Worm (Caenorhabditis elegans): ENCODE data around the gene F02H6.7.

F02H6.7 gene

DNA sequence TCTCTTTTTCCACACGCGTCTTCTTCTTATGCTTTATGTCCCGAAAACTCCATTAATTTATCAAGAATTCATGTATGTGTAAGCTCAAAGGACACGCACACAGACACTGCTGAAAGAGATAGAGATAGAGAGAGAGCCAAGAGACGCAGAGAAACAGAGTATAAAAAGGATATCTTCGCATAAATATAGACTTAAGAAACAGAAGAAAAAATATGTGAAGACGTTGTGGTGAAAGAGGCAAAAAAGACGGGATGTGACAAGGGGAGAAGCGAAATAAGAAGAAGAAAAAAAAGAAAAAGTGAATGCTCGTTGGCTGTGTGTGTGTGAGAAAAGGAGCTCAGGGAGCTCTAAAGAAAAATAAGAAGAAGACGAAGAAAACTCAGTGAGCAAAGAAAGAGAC, 32.8 kb upstream of the F02H6.7 start:
- TF ChIP-seq nhr-85 (tag) (no peak), tbx-2 (tag; optimal IDR thresholded peaks at IDR 0.05) (peak; percentile 27), nhr-71 (tag; optimal IDR thresholded peaks at IDR 0.05) (peak; percentile 73), efl-1 (optimal IDR thresholded peaks at IDR 0.05) (peak; percentile 32 to 33), efl-1 (GFP tag; optimal IDR thresholded peaks at IDR 0.05 in 1 of 2) (no peak), xbp-1 (tag; optimal IDR thresholded peaks at IDR 0.05) (peak; percentile 11), nhr-76 (tag; optimal IDR thresholded peaks at IDR 0.05) (no peak), ztf-11 (tag; optimal IDR thresholded peaks at IDR 0.05) (no peak), mep-1 (tag; optimal IDR thresholded peaks at IDR 0.05) (peak; percentile 63), egl-13 (tag; optimal IDR thresholded peaks at IDR 0.05) (peak; percentile 71), unc-30 (tag; optimal IDR thresholded peaks at IDR 0.05) (no peak), fkh-8 (tag; optimal IDR thresholded peaks at IDR 0.05) (peak; percentile 73), lin-35 (GFP tag; optimal IDR thresholded peaks at IDR 0.05) (peak in 1 of 2 experiments; percentile 42), dpl-1 (GFP tag; optimal IDR thresholded peaks at IDR 0.05) (peak in 1 of 3 experiments; percentile 19), nhr-19 (GFP tag; conservative IDR thresholded peaks at IDR 0.05) (no peak), ama-1 (optimal IDR thresholded peaks at IDR 0.05) (no peak), nhr-11 (tag; optimal IDR thresholded peaks at IDR 0.05) (no peak), ceh-82 (tag; optimal IDR thresholded peaks at IDR 0.05) (peak in 1 of 3 experiments; percentile 42), swsn-7 (tag; optimal IDR thresholded peaks at IDR 0.05) (peak; percentile 47), snu-23 (GFP tag; optimal IDR thresholded peaks at IDR 0.05) (peak; percentile 44), dsc-1 (tag; optimal IDR thresholded peaks at IDR 0.05) (peak; percentile 40), zag-1 (tag; optimal IDR thresholded peaks at IDR 0.05) (peak; percentile 29), fos-1 (tag; optimal IDR thresholded peaks at IDR 0.05) (peak; percentile 0), nhr-237 (tag; optimal IDR thresholded peaks at IDR 0.05) (no peak), zip-4 (GFP tag; optimal IDR thresholded peaks at IDR 0.05) (no peak), pax-3 (tag; optimal IDR thresholded peaks at IDR 0.05) (peak; percentile 38), unc-86 (tag; optimal IDR thresholded peaks at IDR 0.05) (peak; percentile 70), unc-62 (GFP tag; optimal IDR thresholded peaks at IDR 0.05) (no peak), sptf-1 (tag; optimal IDR thresholded peaks at IDR 0.05) (no peak), Y116A8C.19 (tag; optimal IDR thresholded peaks at IDR 0.05; ENCODE audit: borderline replicate concordance) (no peak), nhr-47 (tag; optimal IDR thresholded peaks at IDR 0.05) (peak; percentile 62), elt-3 (tag; optimal IDR thresholded peaks at IDR 0.05) (no peak), mdl-1 (tag; optimal IDR thresholded peaks at IDR 0.05) (no peak), fkh-10 (GFP tag; optimal IDR thresholded peaks at IDR 0.05) (peak; percentile 77), lin-14 (GFP tag; optimal IDR thresholded peaks at IDR 0.05) (peak; percentile 94), lsy-2 (tag; optimal IDR thresholded peaks at IDR 0.05) (peak; percentile 27 to 60), blmp-1 (tag; optimal IDR thresholded peaks at IDR 0.05) (no peak), isw-1 (GFP tag; IDR thresholded peaks at IDR 0.05) (0 out of 2 replicates have a peak, but pooled peaks have one; percentile 12), unc-98 (GFP tag; IDR thresholded peaks at IDR 0.05) (no peak)

DNA sequence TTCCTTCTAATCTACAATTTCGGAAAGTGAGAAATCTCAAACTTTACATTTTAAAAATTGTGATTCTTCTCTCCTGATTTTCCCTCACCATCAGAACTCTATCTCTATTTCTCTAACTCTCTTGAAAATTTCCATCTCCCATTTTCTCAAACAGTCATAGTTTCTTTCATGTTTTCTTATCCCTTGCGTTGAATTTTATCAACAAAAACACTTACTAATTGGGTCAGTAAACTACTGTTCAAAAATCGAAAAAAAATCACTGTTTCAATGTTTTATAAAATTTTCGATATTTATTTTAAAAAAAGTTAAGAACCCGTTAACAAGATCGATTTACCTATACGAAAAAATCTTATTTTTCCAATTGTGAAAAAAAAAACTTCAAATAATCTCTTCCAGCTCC, 31.2 kb upstream of the F02H6.7 start:
- TF ChIP-seq egl-13 (tag; optimal IDR thresholded peaks at IDR 0.05) (no peak), fkh-4 (tag; optimal IDR thresholded peaks at IDR 0.05; ENCODE audit: borderline replicate concordance) (no peak), unc-130 (tag; optimal IDR thresholded peaks at IDR 0.05) (no peak), sox-4 (tag; optimal IDR thresholded peaks at IDR 0.05) (no peak), C16A3.4 (tag; optimal IDR thresholded peaks at IDR 0.05) (no peak), nhr-77 (tag; optimal IDR thresholded peaks at IDR 0.05) (no peak), elt-2 (tag; optimal IDR thresholded peaks at IDR 0.05) (no peak)
